Fruit fly (Drosophila melanogaster) S2 (cell line): ENCODE results near the gene CG18788.

Experiments used
- CG8478 ChIP-seq: fragments of >200 bp; optimal IDR thresholded peaks from 2 replicates; lab custom pipeline; 2018
- CTCF ChIP-seq, 2 experiments: fragments of >200 bp; optimal IDR thresholded peaks; 2 replicates each; lab custom pipeline; 2018

DNA sequence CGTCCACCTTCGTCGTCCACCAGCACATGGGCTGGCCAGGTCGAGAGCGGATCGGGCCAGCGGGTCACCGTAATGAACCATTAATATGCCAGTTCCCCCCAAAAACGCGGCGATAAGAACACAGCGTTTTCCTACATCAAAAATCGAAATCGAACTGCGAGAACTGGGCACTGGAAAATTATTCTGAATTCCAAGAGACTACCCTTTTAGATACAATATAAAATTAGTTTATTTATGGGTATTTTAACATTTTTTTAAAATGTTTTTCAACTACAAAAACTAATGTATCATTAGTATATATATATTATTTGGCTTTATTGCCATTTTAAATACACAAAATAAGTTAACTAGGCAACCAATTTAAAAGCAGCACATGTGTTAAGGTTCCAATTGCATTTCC, 44.7 kb downstream of the CG18788 start:
- TF ChIP-seq CG8478 (no peak), CTCF (optimal IDR thresholded peaks at IDR 0.05; lab: Kevin White, UChicago) (no peak)
